Worm (Caenorhabditis elegans): ENCODE data around the gene orai-1.
A peak's percentile ranks its signal among the peaks of the same experiment; 100 is the strongest.

Gene orai-1

DNA sequence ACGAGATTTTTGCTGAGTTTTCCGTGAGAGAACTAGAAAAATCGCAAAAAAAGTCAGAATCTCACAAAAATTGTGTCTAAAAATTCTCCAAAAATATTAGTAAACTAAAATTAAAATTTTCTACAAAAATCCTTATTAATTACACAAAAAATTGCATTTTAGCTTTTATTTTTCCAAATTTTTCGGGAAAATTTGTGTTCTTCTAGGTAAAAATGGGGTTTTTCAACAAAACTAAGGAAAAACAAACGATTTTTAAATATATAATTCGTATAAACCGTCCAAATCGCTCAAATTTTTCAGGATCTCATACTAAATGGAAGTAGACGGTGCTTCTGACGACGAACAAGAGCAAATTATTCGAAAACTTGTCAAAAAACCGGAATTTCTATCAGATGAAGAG, 4.8 kb upstream of the orai-1 start, which contains the start of gene W06E11.1:
TSS of gene W06E11.1 (plus strand) at position 301 of the 400 bp plus-strand sequence.
- no peak for TF ChIP-seq elt-1 (tag; optimal IDR thresholded peaks at IDR 0.05)
- TF ChIP-seq nhr-12 (tag; optimal IDR thresholded peaks at IDR 0.05), result no peak
- TF ChIP-seq nhr-237 (tag; optimal IDR thresholded peaks at IDR 0.05), result no peak
- no peak for TF ChIP-seq fkh-2 (tag; optimal IDR thresholded peaks at IDR 0.05)
- no peak for TF ChIP-seq ztf-11 (tag; optimal IDR thresholded peaks at IDR 0.05)
- no peak for TF ChIP-seq nhr-43 (tag; optimal IDR thresholded peaks at IDR 0.05; ENCODE audit: poor library complexity, severe bottlenecking)
- TF ChIP-seq nhr-25 (tag; optimal IDR thresholded peaks at IDR 0.05), result no peak
- no peak for TF ChIP-seq R02D3.7 (tag; optimal IDR thresholded peaks at IDR 0.05)
- no peak for TF ChIP-seq mml-1 (tag; optimal IDR thresholded peaks at IDR 0.05)
- TF ChIP-seq lsy-12 (tag; optimal IDR thresholded peaks at IDR 0.05), result no peak
- no peak for TF ChIP-seq elt-2 (tag; optimal IDR thresholded peaks at IDR 0.05)
- no peak for TF ChIP-seq daf-12 (tag; optimal IDR thresholded peaks at IDR 0.05)
- no peak for TF ChIP-seq unc-62 (GFP tag; optimal IDR thresholded peaks at IDR 0.05)
- no peak for TF ChIP-seq eor-1 (tag; optimal IDR thresholded peaks at IDR 0.05)

DNA sequence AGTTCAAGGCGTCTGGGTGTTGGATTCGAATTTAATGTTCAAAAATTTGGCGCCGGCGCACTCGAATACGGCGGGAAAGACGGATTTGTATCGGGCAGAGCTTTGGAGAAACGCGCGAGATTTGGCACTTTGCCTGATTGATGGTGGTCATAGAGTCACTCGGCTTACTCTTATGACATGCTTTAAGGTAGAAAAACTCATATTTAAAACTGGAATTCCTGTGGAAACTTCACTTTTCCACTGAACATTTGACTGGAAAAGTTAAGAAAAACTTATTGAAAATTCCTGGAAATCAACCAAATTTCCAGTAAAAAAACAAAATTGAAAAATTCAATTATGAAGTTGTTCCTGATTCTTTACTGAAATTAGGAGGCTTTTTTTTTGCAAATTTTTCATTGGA, 1.9 kb upstream of the orai-1 start:
- no peak for TF ChIP-seq elt-2 (tag; optimal IDR thresholded peaks at IDR 0.05)
- no peak for TF ChIP-seq hmg-11 (tag; optimal IDR thresholded peaks at IDR 0.05)
- TF ChIP-seq ztf-4 (tag; optimal IDR thresholded peaks at IDR 0.05), result no peak
- TF ChIP-seq lin-15B (tag; optimal IDR thresholded peaks at IDR 0.05), result no peak
- no peak for TF ChIP-seq egl-5 (tag; optimal IDR thresholded peaks at IDR 0.05)
- TF ChIP-seq ztf-11 (tag; optimal IDR thresholded peaks at IDR 0.05), result no peak
- no peak for TF ChIP-seq tbx-2 (tag; optimal IDR thresholded peaks at IDR 0.05)
- no peak for TF ChIP-seq lsy-12 (tag; optimal IDR thresholded peaks at IDR 0.05)
- no peak for TF ChIP-seq fkh-10 (GFP tag; optimal IDR thresholded peaks at IDR 0.05)
- no peak for TF ChIP-seq snpc-4 (tag; optimal IDR thresholded peaks at IDR 0.05)

DNA sequence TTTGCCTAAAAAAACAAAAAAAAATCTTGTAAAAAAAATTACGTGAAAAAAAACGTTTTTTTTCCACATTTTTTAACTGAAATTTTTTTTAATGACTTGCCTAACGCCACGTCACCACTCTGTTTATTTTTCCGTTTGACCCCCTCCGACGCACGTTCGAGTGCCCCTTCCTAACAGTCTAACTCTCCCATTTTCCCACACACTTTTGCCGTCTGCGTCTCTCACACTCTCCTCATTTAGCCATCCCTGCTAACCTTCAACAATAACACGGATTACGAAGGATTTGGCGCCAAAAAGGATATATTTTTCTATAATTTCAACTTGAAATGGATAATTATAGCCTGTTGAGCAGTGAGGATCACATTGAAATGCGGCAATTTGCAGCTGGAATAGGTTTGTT, 694 bp downstream of the orai-1 start:
- TF ChIP-seq nhr-23 (tag; optimal IDR thresholded peaks at IDR 0.05) (peak; percentile 19), hmg-11 (tag; optimal IDR thresholded peaks at IDR 0.05) (peak; percentile 47), aly-2 (tag; optimal IDR thresholded peaks at IDR 0.05) (no peak), pha-4 (tag; optimal IDR thresholded peaks at IDR 0.05) (peak; percentile 78), nfya-1 (tag; optimal IDR thresholded peaks at IDR 0.05; ENCODE audit: insufficient read depth) (peak; percentile 26)

DNA sequence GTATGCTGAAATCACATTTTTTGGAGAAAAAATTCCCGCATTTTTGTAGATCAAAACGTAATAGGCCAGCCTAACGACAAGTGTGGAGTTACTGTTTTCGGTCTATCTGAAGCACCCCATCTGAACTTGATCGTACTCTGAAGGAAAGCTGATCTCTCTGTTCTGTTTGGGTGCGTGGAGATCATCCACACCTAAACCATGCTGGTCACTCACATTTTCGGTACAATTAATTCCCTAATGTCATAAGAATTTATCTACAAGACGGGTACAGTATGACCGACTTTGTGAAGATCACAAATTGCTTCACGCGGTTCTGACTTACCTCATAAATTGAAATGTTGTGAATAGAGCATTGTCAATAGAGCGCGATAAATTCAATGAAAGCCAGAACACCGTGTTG, 3.4 kb downstream of the orai-1 start:
- TF ChIP-seq nfya-1 (tag; optimal IDR thresholded peaks at IDR 0.05; ENCODE audit: insufficient read depth) (no peak), skn-1 (tag; optimal IDR thresholded peaks at IDR 0.05) (no peak), elt-3 (tag; optimal IDR thresholded peaks at IDR 0.05) (no peak), sea-2 (GFP tag; optimal IDR thresholded peaks at IDR 0.05) (no peak), ceh-28 (tag; optimal IDR thresholded peaks at IDR 0.05) (no peak)

DNA sequence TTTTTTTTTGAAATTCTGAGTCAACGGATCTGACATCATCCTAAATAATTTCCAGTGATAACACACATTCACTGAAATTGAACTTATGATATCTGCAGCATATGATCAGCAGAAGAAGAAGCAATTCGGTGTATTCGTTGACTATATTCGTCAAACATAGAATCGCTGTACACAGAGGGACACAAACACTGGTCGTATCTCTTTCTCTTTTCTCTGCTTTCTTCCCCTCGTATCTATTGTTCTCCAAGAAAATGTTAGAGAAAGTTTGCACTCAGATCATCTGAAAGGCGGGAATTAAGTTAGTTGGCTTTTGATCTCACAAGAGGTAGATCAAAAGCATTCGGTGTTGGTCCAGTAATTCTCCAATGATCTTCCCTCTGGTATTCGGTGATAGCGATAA, 4.0 kb downstream of the orai-1 start:
- TF ChIP-seq nhr-25 (tag; optimal IDR thresholded peaks at IDR 0.05), result peak; percentile 57
- no peak for TF ChIP-seq lsy-12 (tag; optimal IDR thresholded peaks at IDR 0.05)

DNA sequence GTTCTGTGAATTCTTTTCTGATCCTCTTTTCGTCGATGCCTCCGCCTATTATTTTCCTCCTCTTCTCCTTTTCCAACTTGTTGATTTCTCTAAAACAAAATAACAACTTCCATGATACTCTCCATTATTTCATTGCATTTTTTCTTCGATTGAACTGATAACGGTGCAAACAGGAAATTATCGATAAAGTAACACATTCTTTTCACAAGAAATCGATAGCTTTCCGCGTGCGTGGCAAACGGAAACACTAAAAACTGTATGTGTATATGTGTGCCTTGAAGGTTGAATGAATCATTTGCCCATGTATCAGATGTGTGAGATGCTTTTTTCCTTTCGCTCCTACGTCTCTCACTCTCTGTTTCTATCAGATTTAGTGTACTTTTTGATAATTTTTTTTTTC, 5.0 kb downstream of the orai-1 start:
- TF ChIP-seq ztf-4 (tag; optimal IDR thresholded peaks at IDR 0.05), result no peak
- TF ChIP-seq aly-2 (tag; optimal IDR thresholded peaks at IDR 0.05), result no peak
- no peak for TF ChIP-seq eor-1 (tag; optimal IDR thresholded peaks at IDR 0.05)
- no peak for TF ChIP-seq sea-2 (GFP tag; optimal IDR thresholded peaks at IDR 0.05)
- no peak for TF ChIP-seq elt-3 (tag; optimal IDR thresholded peaks at IDR 0.05)
- no peak for TF ChIP-seq mdl-1 (tag; optimal IDR thresholded peaks at IDR 0.05)
- no peak for TF ChIP-seq zag-1 (tag; optimal IDR thresholded peaks at IDR 0.05)
- TF ChIP-seq tbx-2 (tag; optimal IDR thresholded peaks at IDR 0.05), result no peak
- no peak for TF ChIP-seq egl-5 (tag; optimal IDR thresholded peaks at IDR 0.05)
- no peak for TF ChIP-seq nhr-77 (tag; optimal IDR thresholded peaks at IDR 0.05)
- peak; percentile 71 for TF ChIP-seq elt-2 (tag; optimal IDR thresholded peaks at IDR 0.05)
- TF ChIP-seq skn-1 (tag; optimal IDR thresholded peaks at IDR 0.05), result no peak
- TF ChIP-seq nhr-28 (tag; optimal IDR thresholded peaks at IDR 0.05), result no peak
- no peak for TF ChIP-seq nhr-67 (tag; optimal IDR thresholded peaks at IDR 0.05)
- TF ChIP-seq ceh-9 (tag; optimal IDR thresholded peaks at IDR 0.05), result no peak
- TF ChIP-seq elt-1 (tag; optimal IDR thresholded peaks at IDR 0.05), result no peak
- no peak for TF ChIP-seq egl-27 (tag; optimal IDR thresholded peaks at IDR 0.05)
- TF ChIP-seq daf-12 (tag; optimal IDR thresholded peaks at IDR 0.05), result no peak
- no peak for TF ChIP-seq lsy-12 (tag; optimal IDR thresholded peaks at IDR 0.05)
- no peak for TF ChIP-seq nfya-1 (tag; optimal IDR thresholded peaks at IDR 0.05; ENCODE audit: insufficient read depth)
- no peak for TF ChIP-seq nhr-23 (tag; optimal IDR thresholded peaks at IDR 0.05)
- no peak for TF ChIP-seq hmg-11 (tag; optimal IDR thresholded peaks at IDR 0.05)
- no peak for TF ChIP-seq nhr-12 (tag; optimal IDR thresholded peaks at IDR 0.05)
- TF ChIP-seq jun-1 (tag; optimal IDR thresholded peaks at IDR 0.05), result peak; percentile 54
- no peak for TF ChIP-seq nhr-43 (tag; optimal IDR thresholded peaks at IDR 0.05; ENCODE audit: poor library complexity, severe bottlenecking)
- TF ChIP-seq nhr-25 (tag; optimal IDR thresholded peaks at IDR 0.05), result peak; percentile 48
- TF ChIP-seq unc-62 (GFP tag; optimal IDR thresholded peaks at IDR 0.05), result no peak
- TF ChIP-seq unc-39 (tag; optimal IDR thresholded peaks at IDR 0.05), result no peak
- TF ChIP-seq pqm-1 (tag; optimal IDR thresholded peaks at IDR 0.05), result peak; percentile 76
- no peak for TF ChIP-seq pha-4 (tag; optimal IDR thresholded peaks at IDR 0.05)
- no peak for TF ChIP-seq nhr-237 (tag; optimal IDR thresholded peaks at IDR 0.05)
- no peak for TF ChIP-seq nhr-11 (tag; optimal IDR thresholded peaks at IDR 0.05)
- no peak for TF ChIP-seq snpc-4 (tag; optimal IDR thresholded peaks at IDR 0.05)

All from whole organism, L3 larva.